Worm (Caenorhabditis elegans) whole organism, L4/young adult: Measurements from ENCODE around the gene srbc-79.

Experiments
- W03F9.2 ChIP-seq: fragments of 150-350 bp; optimal IDR thresholded peaks from 2 replicates; lab custom pipeline; 2014; ENCODE audit warnings: missing biosample characterization, missing genetic modification characterization
- dao-5 ChIP-seq: sonication (generic microtip); optimal IDR thresholded peaks from 2 replicates; lab custom pipeline; 2016; ENCODE audit warnings: missing genotype, missing genetic modification characterization, moderate library complexity, missing compliant biosample characterization
- him-1 ChIP-seq: sonication (generic microtip); optimal IDR thresholded peaks from 2 replicates; lab custom pipeline; 2016; ENCODE audit warnings: missing genotype, missing genetic modification reagents, missing genetic modification characterization, missing compliant biosample characterization

DNA sequence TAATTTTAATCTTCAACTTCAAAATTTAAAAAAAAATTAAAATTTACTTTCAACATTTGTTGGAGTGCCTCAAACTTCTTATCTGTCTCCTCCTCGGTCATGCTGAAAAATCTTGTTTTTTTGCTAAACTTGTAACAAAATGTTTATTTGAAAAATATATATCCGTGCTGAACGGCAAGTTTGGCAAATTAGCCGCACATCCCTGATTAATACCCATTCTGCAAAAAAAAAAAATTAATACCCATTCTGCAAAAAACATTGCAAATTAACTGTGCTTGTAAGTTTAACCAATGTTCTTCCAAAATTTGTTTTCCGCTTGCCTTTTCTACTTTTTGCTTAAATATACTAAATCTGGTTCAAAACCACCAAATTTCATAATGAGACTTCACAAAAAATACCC, 39.2 kb downstream of the srbc-79 start, which contains the start of gene F48F5.6:
- no peak for TF ChIP-seq W03F9.2
- TF ChIP-seq dao-5 (tag; lab: Kevin White, UChicago), result no peak
- TF ChIP-seq him-1, result no peak
